Fruit fly (Drosophila melanogaster) whole organism, embryonic: ENCODE data around the gene CG17784.
A peak's percentile ranks its signal among the peaks of the same experiment; 100 is the strongest.

ENCODE experiments used
- Bdp1 ChIP-seq: fragments of 200-800 bp; sonication (Bioruptor generic); optimal IDR thresholded peaks from 3 replicates; lab custom pipeline; 2016; ENCODE audit warnings: missing biosample characterization, missing genetic modification characterization
- CG10267 ChIP-seq: fragments of 200-800 bp; sonication (Bioruptor generic); optimal IDR thresholded peaks from 2 replicates; lab custom pipeline; 2018; ENCODE audit warnings: missing biosample characterization, mild to moderate bottlenecking, missing genetic modification characterization, moderate library complexity
- CG11085 ChIP-seq: fragments of 200-800 bp; sonication (Bioruptor generic); IDR thresholded peaks from 2 replicates; pipeline ENCODE4 v1.3.6; 2022; ENCODE audit warnings: missing biosample characterization, missing genetic modification characterization
- CG11723 ChIP-seq: fragments of 200-800 bp; sonication (Bioruptor generic); optimal IDR thresholded peaks from 2 replicates; lab custom pipeline; 2017; ENCODE audit warnings: missing biosample characterization, mild to moderate bottlenecking, missing genetic modification characterization
- CG12104 ChIP-seq: fragments of 200-800 bp; sonication (Bioruptor generic); optimal IDR thresholded peaks from 3 replicates; lab custom pipeline; 2016; ENCODE audit warnings: missing biosample characterization, missing genetic modification characterization
- CG15514 ChIP-seq: fragments of 200-800 bp; sonication (Bioruptor generic); optimal IDR thresholded peaks from 3 replicates; lab custom pipeline; 2017; ENCODE audit warnings: missing biosample characterization, missing genetic modification characterization, mild to moderate bottlenecking, moderate library complexity, missing genetic modification reagents
- CG1602 ChIP-seq: fragments of 200-800 bp; sonication (Bioruptor generic); optimal IDR thresholded peaks from 3 replicates; lab custom pipeline; 2016; ENCODE audit warnings: missing biosample characterization, missing genetic modification characterization
- CG16863 ChIP-seq: fragments of 200-800 bp; sonication (Bioruptor generic); optimal IDR thresholded peaks from 3 replicates; lab custom pipeline; 2016; ENCODE audit warnings: missing biosample characterization, missing genetic modification characterization
- CG17802 ChIP-seq: fragments of 200-800 bp; sonication (Bioruptor generic); optimal IDR thresholded peaks from 2 replicates; lab custom pipeline; 2018; ENCODE audit warnings: missing biosample characterization, mild to moderate bottlenecking, missing genetic modification characterization, moderate library complexity
- CG18476 ChIP-seq: fragments of 200-800 bp; sonication (Bioruptor generic); optimal IDR thresholded peaks from 2 replicates; lab custom pipeline; 2016; ENCODE audit warnings: missing biosample characterization, mild to moderate bottlenecking, missing genetic modification characterization
- CG18619 ChIP-seq: fragments of 200-800 bp; sonication (Bioruptor generic); optimal IDR thresholded peaks from 3 replicates; lab custom pipeline; 2017; ENCODE audit warnings: missing biosample characterization, mild to moderate bottlenecking, missing genetic modification characterization
- CG18764 ChIP-seq: fragments of 200-800 bp; sonication (Bioruptor generic); optimal IDR thresholded peaks from 3 replicates; lab custom pipeline; 2016; ENCODE audit warnings: missing biosample characterization, missing genetic modification characterization
- CG2120 ChIP-seq: fragments of 200-800 bp; sonication (Bioruptor generic); optimal IDR thresholded peaks from 3 replicates; lab custom pipeline; 2016; ENCODE audit warnings: missing biosample characterization, missing genetic modification characterization
- CG30020 ChIP-seq: fragments of 200-800 bp; optimal IDR thresholded peaks from 2 replicates; lab custom pipeline; 2019; ENCODE audit warnings: missing biosample characterization, mild to moderate bottlenecking, missing genetic modification characterization, moderate library complexity
- CG34422 ChIP-seq: fragments of 200-800 bp; sonication (Bioruptor generic); IDR thresholded peaks from 3 replicates; pipeline ENCODE4 v1.3.6; 2022; ENCODE audit warnings: missing biosample characterization, missing genetic modification characterization
- CG3995 ChIP-seq: fragments of 200-800 bp; sonication (Bioruptor generic); optimal IDR thresholded peaks from 3 replicates; lab custom pipeline; 2016; ENCODE audit warnings: missing biosample characterization, missing genetic modification characterization
- CG42726 ChIP-seq: fragments of 200-800 bp; sonication (Bioruptor generic); IDR thresholded peaks from 2 replicates; pipeline ENCODE4 v1.3.6; 2022; ENCODE audit warnings: missing biosample characterization, missing genetic modification characterization; ENCODE audit not compliant: partially characterized antibody
- CG4360 ChIP-seq: fragments of 200-800 bp; sonication (Bioruptor generic); IDR thresholded peaks from 2 replicates; pipeline ENCODE4 v1.3.6; 2022; ENCODE audit warnings: missing biosample characterization, missing genetic modification characterization
- CG7271 ChIP-seq: fragments of 200-800 bp; sonication (Bioruptor generic); optimal IDR thresholded peaks from 2 replicates; lab custom pipeline; 2018; ENCODE audit warnings: missing biosample characterization, mild to moderate bottlenecking, missing genetic modification characterization, moderate library complexity
- CG8765 ChIP-seq: fragments of 200-800 bp; sonication (Bioruptor generic); IDR thresholded peaks from 2 replicates; pipeline ENCODE4 v1.3.6; 2022; ENCODE audit warnings: missing biosample characterization, missing genetic modification characterization
- Dek ChIP-seq: fragments of 200-800 bp; sonication (Bioruptor generic); optimal IDR thresholded peaks from 3 replicates; lab custom pipeline; 2019; ENCODE audit warnings: missing biosample characterization, mild to moderate bottlenecking, missing genetic modification characterization, moderate library complexity
- Dip3 ChIP-seq: fragments of 200-800 bp; sonication (Bioruptor generic); optimal IDR thresholded peaks from 3 replicates; lab custom pipeline; 2016; ENCODE audit warnings: missing biosample characterization, missing genetic modification characterization
- Elba2 ChIP-seq: fragments of 200-800 bp; sonication (Bioruptor generic); optimal IDR thresholded peaks from 3 replicates; lab custom pipeline; 2016; ENCODE audit warnings: missing biosample characterization, missing genetic modification characterization
- HmgZ ChIP-seq: fragments of 200-800 bp; sonication (Bioruptor generic); optimal IDR thresholded peaks from 2 replicates; lab custom pipeline; 2018; ENCODE audit warnings: missing biosample characterization, mild to moderate bottlenecking, missing genetic modification characterization
- Med ChIP-seq: fragments of 200-800 bp; sonication (Bioruptor generic); peaks from one replicate; lab custom pipeline; 2016; ENCODE audit warnings: missing biosample characterization, missing genetic modification characterization, mild to moderate bottlenecking, inconsistent platforms, moderate library complexity
- Rx ChIP-seq: fragments of 200-800 bp; sonication (Bioruptor generic); IDR thresholded peaks from 2 replicates; pipeline ENCODE4 v1.3.6; 2022; ENCODE audit warnings: missing biosample characterization, missing genetic modification characterization
- Side ChIP-seq: fragments of 200-800 bp; sonication (Bioruptor generic); optimal IDR thresholded peaks from 2 replicates; lab custom pipeline; 2016; ENCODE audit warnings: missing biosample characterization, missing genetic modification characterization
- Taf1 ChIP-seq: fragments of 200-800 bp; sonication (Bioruptor generic); IDR thresholded peaks from 2 replicates; pipeline ENCODE4 v1.3.6; 2022; ENCODE audit warnings: missing biosample characterization, missing genetic modification characterization
- Trl ChIP-seq, 3 experiments: fragments of >200 bp in 2 of 3; fragments of 200-800 bp in 1 of 3; sonication (Bioruptor generic) in 1 of 3; optimal IDR thresholded peaks; 2 replicates in 1 of 3; 3 replicates in 2 of 3; lab custom pipeline; 2016 to 2017; ENCODE audit warnings: missing biosample characterization in 1 of 3, missing genetic modification characterization in 1 of 3
- Usf ChIP-seq: fragments of 200-800 bp; sonication (Bioruptor generic); optimal IDR thresholded peaks from 2 replicates; lab custom pipeline; 2017; ENCODE audit warnings: missing genotype, missing biosample characterization, missing genetic modification characterization
- az2 ChIP-seq: fragments of 200-800 bp; sonication (Bioruptor generic); optimal IDR thresholded peaks from 3 replicates; lab custom pipeline; 2016; ENCODE audit warnings: missing biosample characterization, missing genetic modification characterization
- dm ChIP-seq: fragments of 200-800 bp; sonication (Bioruptor generic); optimal IDR thresholded peaks from 3 replicates; lab custom pipeline; 2016; ENCODE audit warnings: missing biosample characterization, missing genetic modification characterization
- dmrt11E ChIP-seq: fragments of 200-800 bp; sonication (Bioruptor generic); optimal IDR thresholded peaks from 3 replicates; lab custom pipeline; 2018; ENCODE audit warnings: missing biosample characterization, mild to moderate bottlenecking, missing genetic modification characterization, moderate library complexity
- ems ChIP-seq: fragments of 200-800 bp; sonication (Bioruptor generic); optimal IDR thresholded peaks from 3 replicates; lab custom pipeline; 2016; ENCODE audit warnings: missing biosample characterization, missing genetic modification characterization
- exex ChIP-seq: fragments of 200-800 bp; sonication (Bioruptor generic); optimal IDR thresholded peaks from 4 replicates; lab custom pipeline; 2018; ENCODE audit warnings: missing biosample characterization, mild to moderate bottlenecking, missing genetic modification characterization, moderate library complexity
- fu2 ChIP-seq: fragments of 200-800 bp; sonication (Bioruptor generic); optimal IDR thresholded peaks from 2 replicates; lab custom pipeline; 2016; ENCODE audit warnings: missing biosample characterization, missing genetic modification characterization
- hkb ChIP-seq, 2 experiments: fragments of 200-800 bp in 1 of 2; fragments of >200 bp in 1 of 2; sonication (Bioruptor generic) in 1 of 2; IDR thresholded peaks in 1 of 2; optimal IDR thresholded peaks in 1 of 2; 2 replicates each; pipeline versions ENCODE4 v1.3.6 to Lab custom; 2017 to 2022; ENCODE audit warnings: missing biosample characterization in 1 of 2, missing genetic modification characterization in 1 of 2
- mirr ChIP-seq: fragments of 200-800 bp; sonication (Bioruptor generic); optimal IDR thresholded peaks from 3 replicates; lab custom pipeline; 2018; ENCODE audit warnings: missing biosample characterization, mild to moderate bottlenecking, missing genetic modification characterization
- pho ChIP-seq: fragments of 200-800 bp; sonication (Bioruptor generic); optimal IDR thresholded peaks from 2 replicates; lab custom pipeline; 2016; ENCODE audit warnings: missing biosample characterization, missing genetic modification characterization
- pros ChIP-seq: fragments of 200-800 bp; sonication (Bioruptor generic); optimal IDR thresholded peaks from 3 replicates; lab custom pipeline; 2019; ENCODE audit warnings: missing biosample characterization, mild to moderate bottlenecking, missing genetic modification characterization, moderate library complexity
- psq ChIP-seq: fragments of 200-800 bp; sonication (Bioruptor generic); optimal IDR thresholded peaks from 2 replicates; lab custom pipeline; 2017; ENCODE audit warnings: missing biosample characterization, missing genetic modification characterization
- slp2 ChIP-seq: fragments of 200-800 bp; sonication (Bioruptor generic); optimal IDR thresholded peaks from 2 replicates; lab custom pipeline; 2016; ENCODE audit warnings: missing biosample characterization, missing genetic modification characterization
- tgo ChIP-seq: fragments of 200-800 bp; sonication (Bioruptor generic); IDR thresholded peaks from 3 replicates; pipeline ENCODE4 v1.3.6; 2022; ENCODE audit warnings: missing biosample characterization, missing genetic modification characterization
- tin ChIP-seq: fragments of 200-800 bp; sonication (Bioruptor generic); optimal IDR thresholded peaks from 3 replicates; lab custom pipeline; 2016; ENCODE audit warnings: missing biosample characterization, missing genetic modification characterization
- tx ChIP-seq: fragments of 200-800 bp; sonication (Bioruptor generic); optimal IDR thresholded peaks from 2 replicates; lab custom pipeline; 2016; ENCODE audit warnings: missing biosample characterization, missing genetic modification characterization
- wdn ChIP-seq: fragments of 200-800 bp; sonication (Bioruptor generic); IDR thresholded peaks from 2 replicates; pipeline ENCODE4 v1.3.6; 2022; ENCODE audit warnings: missing biosample characterization, missing genetic modification characterization
- zfh1 ChIP-seq: fragments of 200-800 bp; sonication (Bioruptor generic); IDR thresholded peaks from 3 replicates; pipeline ENCODE4 v1.3.6; 2022; ENCODE audit warnings: missing biosample characterization, missing genetic modification characterization

The CG17784 gene

dm6 chr3R:24353448-24353847 is 11.3 kb downstream of the CG17784 start:
- peak; percentile 79 for TF ChIP-seq mirr (GFP tag; lab: Kevin White, UChicago)
- TF ChIP-seq CG1602, result no peak
- peak; percentile 78 for TF ChIP-seq exex

dm6 chr3R:24348420-24349190 is 16.2 kb downstream of the CG17784 start, which contains the start of the genes CG5746 and CG6454:
CG5746 (minus strand) TSS chr3R:24348791.
CG6454 (plus strand) TSS chr3R:24349182.
- peak; percentile 28 for TF ChIP-seq Side (GFP tag; lab: Kevin White, UChicago)
- peak; percentile 35; the same call in 1 of the 3 replicates for TF ChIP-seq zfh1 (GFP tag; lab: Robert Waterston, UW)
- TF ChIP-seq CG4360 (GFP tag; lab: Robert Waterston, UW), result peak; percentile 79
- peak; percentile 45; the same call in 1 of the 2 replicates for TF ChIP-seq wdn (GFP tag; lab: Robert Waterston, UW)
- peak; percentile 46 for TF ChIP-seq CG12104
- peak; percentile 63 for TF ChIP-seq CG3995 (GFP tag; lab: Kevin White, UChicago)
- TF ChIP-seq CG18619 (GFP tag; lab: Kevin White, UChicago), result peak; percentile 62
- TF ChIP-seq Med (GFP tag; lab: Kevin White, UChicago), result peak; percentile 64
- TF ChIP-seq dmrt11E (tag; lab: Kevin White, UChicago), result peak; percentile 61
- TF ChIP-seq CG17802 (tag; lab: Kevin White, UChicago), result peak; percentile 11
- TF ChIP-seq dm (GFP tag; lab: Kevin White, UChicago), result peak; percentile 36
- TF ChIP-seq ems, result peak; percentile 40
- TF ChIP-seq CG11723 (GFP tag; lab: Kevin White, UChicago), result no peak
- peak; percentile 41 for TF ChIP-seq CG18476 (GFP tag; lab: Kevin White, UChicago)
- no peak for TF ChIP-seq Trl (optimal IDR thresholded peaks at IDR 0.05; lab: Kevin White, UChicago)
- peak; percentile 65 for TF ChIP-seq Trl (GFP tag; optimal IDR thresholded peaks at IDR 0.05; lab: Kevin White, UChicago)
- TF ChIP-seq CG30020 (tag; lab: Kevin White, UChicago), result peak; percentile 69
- 0 out of 2 replicates have a peak, but pooled peaks have one; percentile 5 for TF ChIP-seq CG42726 (GFP tag; lab: Robert Waterston, UW)
- peak; percentile 71 for TF ChIP-seq Dip3
- TF ChIP-seq psq (GFP tag; lab: Kevin White, UChicago), result peak; percentile 23
- peak; percentile 35 for TF ChIP-seq CG18764 (GFP tag; lab: Kevin White, UChicago)
- peak; percentile 56 for TF ChIP-seq CG16863 (GFP tag; lab: Kevin White, UChicago)
- peak; percentile 5 for TF ChIP-seq Bdp1 (GFP tag; lab: Kevin White, UChicago)
- TF ChIP-seq CG7271, result no peak
- TF ChIP-seq CG15514, result peak; percentile 33
- TF ChIP-seq tin (GFP tag; lab: Kevin White, UChicago), result peak; percentile 45
- no peak for TF ChIP-seq pros
- TF ChIP-seq pho (GFP tag; lab: Kevin White, UChicago), result peak; percentile 77
- no peak for TF ChIP-seq hkb (optimal IDR thresholded peaks at IDR 0.05; lab: Kevin White, UChicago)
- TF ChIP-seq hkb (GFP tag; IDR thresholded peaks at IDR 0.05; lab: Robert Waterston, UW), result peak; percentile 25; the same call in 1 of the 2 replicates
- TF ChIP-seq Dek (tag; lab: Kevin White, UChicago), result peak; percentile 42
- 0 out of 2 replicates have a peak, but pooled peaks have one; percentile 32 for TF ChIP-seq Taf1 (GFP tag; lab: Robert Waterston, UW)
- TF ChIP-seq HmgZ (tag; lab: Kevin White, UChicago), result peak; percentile 58
- peak; percentile 65 for TF ChIP-seq CG34422
- TF ChIP-seq CG10267 (tag; lab: Kevin White, UChicago), result peak; percentile 72
- TF ChIP-seq Usf (GFP tag; lab: Kevin White, UChicago), result peak; percentile 12
- peak; percentile 31; the same call in 1 of the 2 replicates for TF ChIP-seq CG8765
- peak; percentile 48 for TF ChIP-seq slp2
- peak; percentile 58 for TF ChIP-seq fu2
- peak; percentile 31; the same call in 1 of the 2 replicates for TF ChIP-seq Rx (GFP tag; lab: Robert Waterston, UW)
- TF ChIP-seq tgo (GFP tag; lab: Robert Waterston, UW), result peak; percentile 41; the same call in 1 of the 3 replicates
- TF ChIP-seq CG2120 (GFP tag; lab: Kevin White, UChicago), result peak; percentile 82
- TF ChIP-seq Elba2, result peak; percentile 10
- peak; percentile 48 for TF ChIP-seq az2 (GFP tag; lab: Kevin White, UChicago)
- peak; percentile 43 for TF ChIP-seq tx
- TF ChIP-seq CG11085 (GFP tag; lab: Robert Waterston, UW), result no peak
